Worm (Caenorhabditis elegans): ENCODE measurements around the gene ZC395.4.

DNA sequence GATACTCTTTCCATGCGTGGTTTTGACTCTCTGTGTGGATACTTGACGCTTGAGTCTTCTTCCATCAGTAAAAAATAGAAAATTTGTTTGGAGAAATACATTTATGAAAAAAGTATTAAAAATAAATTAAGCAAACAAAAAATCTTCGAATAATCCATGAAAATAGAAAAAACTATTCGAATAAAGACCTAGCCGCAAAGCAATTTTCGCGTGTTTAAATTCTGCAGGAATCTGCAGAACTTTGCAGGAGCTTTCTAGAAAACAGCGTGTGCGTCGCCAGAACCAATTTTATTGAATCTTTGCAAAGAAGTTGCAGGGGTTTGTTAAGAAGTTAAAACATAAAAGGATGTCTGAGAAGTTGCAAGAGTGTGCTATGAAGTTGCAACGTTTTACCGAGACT lies 16.3 kb downstream of the ZC395.4 start, which contains the start of gene ZC395.11:
- TF ChIP-seq nhr-12 (tag; optimal IDR thresholded peaks at IDR 0.05) (no peak), lsy-2 (tag; optimal IDR thresholded peaks at IDR 0.05) (no peak), nhr-76 (tag; optimal IDR thresholded peaks at IDR 0.05) (no peak), nhr-28 (tag; optimal IDR thresholded peaks at IDR 0.05) (no peak)

Measured in whole organism, mixed stage, embryonic.